Worm (Caenorhabditis elegans): ENCODE data around the gene wdr-48.

- TF ChIP-seq snu-23 (GFP tag; optimal IDR thresholded peaks at IDR 0.05), result no peak
- no peak for TF ChIP-seq sox-4 (tag; optimal IDR thresholded peaks at IDR 0.05)
- TF ChIP-seq skn-1 (tag; optimal IDR thresholded peaks at IDR 0.05), result no peak
- no peak for TF ChIP-seq C04F5.9 (tag; optimal IDR thresholded peaks at IDR 0.05)
- no peak for TF ChIP-seq nhr-28 (tag; optimal IDR thresholded peaks at IDR 0.05)
- TF ChIP-seq lin-39 (tag; optimal IDR thresholded peaks at IDR 0.05), result no peak
- no peak for TF ChIP-seq pqm-1 (tag; optimal IDR thresholded peaks at IDR 0.05)
- TF ChIP-seq zip-4 (GFP tag; optimal IDR thresholded peaks at IDR 0.05), result no peak
- no peak for TF ChIP-seq pag-3 (tag; optimal IDR thresholded peaks at IDR 0.05; ENCODE audit: borderline replicate concordance, insufficient read depth)
- TF ChIP-seq elt-3 (tag; optimal IDR thresholded peaks at IDR 0.05), result no peak
Observed at ce11 chrIII:4555345-4555744, 23.3 kb upstream of the wdr-48 start.

Measured in whole organism, L1 larva.